Worm (Caenorhabditis elegans) whole organism, young adult: Measurements from ENCODE around the gene C06A12.3.

Source experiments
- B0035.1 ChIP-seq: sonication (generic microtip); optimal IDR thresholded peaks from 2 replicates; lab custom pipeline; 2016; ENCODE audit warnings: missing genetic modification characterization, mild to moderate bottlenecking, missing compliant biosample characterization, missing genotype, missing genetic modification reagents
- B0336.3 ChIP-seq: fragments of 200-800 bp; sonication (Bioruptor generic); IDR thresholded peaks from 2 replicates; pipeline ENCODE4 v1.3.6; 2022; ENCODE audit warnings: missing genetic modification characterization, missing compliant biosample characterization
- F23B12.7 ChIP-seq: sonication (generic microtip); optimal IDR thresholded peaks from 2 replicates; lab custom pipeline; 2017; ENCODE audit warnings: missing genetic modification characterization, mild to moderate bottlenecking, missing compliant biosample characterization, antibody characterized with exemption, moderate library complexity; ENCODE audit not compliant: insufficient read depth
- T26A5.8 ChIP-seq: sonication (generic microtip); optimal IDR thresholded peaks from 2 replicates; lab custom pipeline; 2016; ENCODE audit warnings: missing genetic modification characterization, missing compliant biosample characterization
- aptf-3 ChIP-seq: fragments of 200-800 bp; sonication (Bioruptor generic); IDR thresholded peaks from 2 replicates; pipeline ENCODE4 v1.3.6; 2022; ENCODE audit warnings: missing genetic modification characterization, missing compliant biosample characterization
- bed-1 ChIP-seq: fragments of 200-800 bp; sonication (Bioruptor generic); IDR thresholded peaks from 2 replicates; pipeline ENCODE4 v1.3.6; 2022; ENCODE audit warnings: missing genetic modification reagents, missing genetic modification characterization, missing compliant biosample characterization
- dpl-1 ChIP-seq: fragments of 150-350 bp; optimal IDR thresholded peaks from 2 replicates; lab custom pipeline; 2014; ENCODE audit warnings: missing biosample characterization, missing genetic modification reagents, missing genetic modification characterization
- fkh-3 ChIP-seq: sonication (generic microtip); optimal IDR thresholded peaks from 2 replicates; lab custom pipeline; 2016; ENCODE audit warnings: mild to moderate bottlenecking, missing genetic modification characterization, missing compliant biosample characterization
- lin-54 ChIP-seq: fragments of 200-800 bp; sonication (Bioruptor generic); optimal IDR thresholded peaks from 2 replicates; lab custom pipeline; 2018; ENCODE audit warnings: mild to moderate bottlenecking, missing genetic modification characterization, missing compliant biosample characterization
- unc-62 ChIP-seq: fragments of 150-350 bp; optimal IDR thresholded peaks from 2 replicates; lab custom pipeline; 2014; ENCODE audit warnings: missing biosample characterization, missing genetic modification reagents, missing genetic modification characterization

ce11 chrIV:17461222-17461707, 33.7 kb downstream of the C06A12.3 start, which contains the start of gene rif-1.1:
- TF ChIP-seq unc-62 (GFP tag; lab: Kevin White, UChicago) (no peak), lin-54 (GFP tag; lab: Kevin White, UChicago) (peak; percentile 88), B0336.3 (GFP tag; lab: Robert Waterston, UW) (0 out of 2 replicates have a peak, but pooled peaks have one; percentile 25), bed-1 (no peak), aptf-3 (GFP tag; lab: Robert Waterston, UW) (no peak), T26A5.8 (tag; lab: Kevin White, UChicago) (no peak), fkh-3 (tag; lab: Kevin White, UChicago) (no peak), dpl-1 (peak; percentile 93), B0035.1 (tag; lab: Kevin White, UChicago) (no peak), F23B12.7 (tag; lab: Kevin White, UChicago) (no peak)
